Worm (Caenorhabditis elegans): Measurements from ENCODE around the gene F56A8.4.

- TF ChIP-seq ZK546.5 (tag; optimal IDR thresholded peaks at IDR 0.05) (no peak), unc-62 (GFP tag; optimal IDR thresholded peaks at IDR 0.05 in 1 of 2) (no peak), unc-62 (tag; optimal IDR thresholded peaks at IDR 0.05) (no peak)
Measured at ce11 chrIII:13246265-13246664, 16.8 kb upstream of the F56A8.4 start, which contains the start of gene anoh-1.
